Worm (Caenorhabditis elegans) whole organism, dauer: ENCODE data around the gene ctsa-2.

ENCODE experiments used
- unc-62 ChIP-seq: sonication (generic microtip); optimal IDR thresholded peaks from 2 replicates; lab custom pipeline; 2017; ENCODE audit warnings: missing biosample characterization, missing genetic modification reagents, missing genetic modification characterization

ctsa-2 gene

DNA sequence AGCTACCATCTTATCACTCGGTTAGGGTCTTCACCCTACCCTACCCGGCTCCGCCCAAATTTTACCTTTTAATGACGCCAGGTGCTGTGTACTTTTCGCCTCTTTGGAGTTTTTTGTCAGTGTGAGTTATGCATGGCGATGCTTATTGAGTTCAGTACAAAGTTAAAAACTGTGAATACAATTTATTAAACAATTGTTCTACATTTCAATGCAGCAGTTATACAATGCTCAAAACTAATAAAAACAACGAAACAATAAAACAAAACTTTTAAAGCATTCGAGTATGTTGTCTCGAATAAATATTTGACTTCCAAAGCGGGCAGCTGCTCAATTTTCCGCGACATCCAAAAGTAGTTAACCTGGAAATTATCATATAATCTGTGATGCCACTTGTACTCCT, at the start of gene ctsa-2:
TSS of gene ctsa-2 (minus strand) at position 101 of the 400 bp plus-strand sequence.
- TF ChIP-seq unc-62 (GFP tag; lab: Kevin White, UChicago) = no peak

DNA sequence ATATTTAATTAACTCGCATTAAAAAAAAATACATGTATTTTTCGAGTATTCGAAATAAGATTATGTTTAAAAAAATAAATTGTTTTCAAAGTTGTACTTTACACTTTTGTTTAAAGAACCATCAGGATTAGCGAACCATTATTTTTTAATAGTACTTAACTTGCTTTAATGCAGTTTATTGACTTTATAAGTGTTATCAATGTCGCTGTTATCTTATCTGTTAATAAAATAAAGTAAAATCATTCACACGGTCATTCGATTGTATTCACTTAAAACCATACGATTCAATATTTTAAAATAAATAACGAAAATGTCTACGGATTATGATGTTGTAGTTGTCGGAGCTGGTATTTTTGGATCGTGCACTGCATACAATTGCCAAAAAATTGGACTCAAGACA, 46.1 kb upstream of the ctsa-2 start, which contains the start of gene C15B12.1:
TSS of gene C15B12.1 (plus strand) at position 271 of the 400 bp plus-strand sequence.
- no peak for TF ChIP-seq unc-62 (GFP tag; lab: Kevin White, UChicago)

DNA sequence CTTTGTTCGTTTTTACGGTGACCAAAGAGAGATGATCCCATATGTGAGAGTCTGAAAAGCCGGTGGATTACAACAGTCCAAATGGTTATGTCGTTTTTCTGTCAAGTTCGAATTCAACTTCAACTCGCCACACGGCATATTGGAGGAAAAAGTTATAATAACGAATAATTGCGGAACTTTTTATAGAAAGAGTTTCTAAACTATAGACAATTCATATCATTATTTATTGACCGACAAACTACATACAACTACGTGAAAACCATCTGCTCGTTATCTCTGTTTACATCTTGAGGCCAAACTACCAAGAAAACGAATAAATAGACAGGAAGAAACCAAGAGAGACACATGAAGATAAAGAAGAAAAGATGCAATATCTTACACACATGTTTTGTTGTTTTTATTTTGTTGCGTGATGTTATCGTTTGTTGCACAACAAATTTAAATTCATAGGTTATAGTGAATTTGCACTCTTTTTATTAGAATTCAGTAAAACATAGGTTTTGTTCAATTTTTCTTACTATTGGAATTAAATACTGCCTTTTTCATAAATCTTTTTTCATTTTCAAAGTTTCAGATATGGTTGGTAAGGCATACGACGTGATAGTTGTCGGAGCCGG, 43.4 kb upstream of the ctsa-2 start, which contains the start of the genes C15B12.4 and C15B12.8:
TSS of gene C15B12.4 (minus strand) at position 51 of the 617 bp plus-strand sequence.
TSS of gene C15B12.8 (plus strand) at position 567 of the 617 bp plus-strand sequence.
- TF ChIP-seq unc-62 (GFP tag; lab: Kevin White, UChicago) = no peak

DNA sequence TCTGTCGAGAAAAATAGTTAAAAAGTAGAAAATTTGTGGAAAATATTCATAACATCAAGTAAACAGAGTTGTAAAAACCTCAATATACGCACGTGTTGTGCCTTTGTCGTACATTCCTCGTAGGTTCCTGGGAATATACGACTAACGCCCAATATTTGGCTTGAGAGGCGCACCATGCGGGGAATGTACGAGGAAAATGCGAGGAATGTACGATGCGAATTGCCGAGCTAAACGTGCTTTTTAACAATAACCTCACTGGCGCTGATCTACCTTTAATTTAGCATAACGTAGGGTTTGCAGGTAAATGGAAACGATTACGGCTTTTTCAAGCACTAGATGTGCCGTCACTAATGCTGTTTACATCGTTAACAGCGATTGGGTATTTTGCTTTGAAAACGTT, 38.1 kb upstream of the ctsa-2 start, which contains the start of gene C15B12.9:
TSS of gene C15B12.9 (plus strand) at position 301 of the 400 bp plus-strand sequence.
- TF ChIP-seq unc-62 (GFP tag; lab: Kevin White, UChicago) = no peak

DNA sequence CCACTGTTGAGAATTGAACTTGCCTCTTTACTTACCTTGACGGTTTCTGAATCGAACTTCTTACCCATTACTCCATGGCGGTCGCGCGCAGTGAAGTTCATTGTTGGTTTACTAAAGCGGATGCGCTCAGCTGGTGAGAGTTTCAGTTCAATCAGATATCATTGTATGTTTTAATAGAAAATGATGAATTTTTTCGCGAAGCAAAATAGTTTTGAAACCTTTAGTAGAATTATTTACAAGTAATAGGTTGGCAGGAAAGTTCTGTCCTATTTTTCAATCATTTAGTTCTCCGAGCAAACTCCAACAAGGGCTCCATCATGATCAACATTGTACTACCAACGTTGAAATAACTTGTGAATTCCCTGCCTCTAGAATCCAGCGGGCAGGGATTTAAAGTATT, 37.1 kb upstream of the ctsa-2 start, which contains the start of gene C15B12.3:
TSS of gene C15B12.3 (minus strand) at position 101 of the 400 bp plus-strand sequence.
- TF ChIP-seq unc-62 (GFP tag; lab: Kevin White, UChicago) = no peak

DNA sequence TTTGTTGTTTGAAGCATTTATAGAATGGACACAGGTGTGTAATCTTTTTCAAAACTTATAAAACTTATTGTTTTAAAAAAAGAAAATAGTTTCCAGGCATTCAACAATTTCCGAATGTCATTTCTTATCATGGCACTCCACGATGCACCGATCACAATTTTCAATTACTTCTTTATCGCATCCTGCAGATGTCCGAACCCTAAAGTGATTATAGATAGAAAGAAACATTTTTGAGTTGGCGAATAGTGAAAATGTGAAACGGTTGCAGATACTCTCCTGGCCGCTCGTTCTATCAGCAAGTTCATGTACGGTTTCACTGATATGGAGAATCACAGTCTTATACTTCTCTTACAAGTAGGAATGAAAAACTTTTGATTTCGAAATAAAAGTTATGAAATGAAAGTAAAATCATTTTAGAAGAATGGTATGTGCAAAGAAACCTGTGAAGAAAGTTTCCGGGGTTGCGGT, 32.6 kb upstream of the ctsa-2 start, which contains the start of gene C15B12.2:
TSS of gene C15B12.2 (plus strand) at position 418 of the 468 bp plus-strand sequence.
- no peak for TF ChIP-seq unc-62 (GFP tag; lab: Kevin White, UChicago)

DNA sequence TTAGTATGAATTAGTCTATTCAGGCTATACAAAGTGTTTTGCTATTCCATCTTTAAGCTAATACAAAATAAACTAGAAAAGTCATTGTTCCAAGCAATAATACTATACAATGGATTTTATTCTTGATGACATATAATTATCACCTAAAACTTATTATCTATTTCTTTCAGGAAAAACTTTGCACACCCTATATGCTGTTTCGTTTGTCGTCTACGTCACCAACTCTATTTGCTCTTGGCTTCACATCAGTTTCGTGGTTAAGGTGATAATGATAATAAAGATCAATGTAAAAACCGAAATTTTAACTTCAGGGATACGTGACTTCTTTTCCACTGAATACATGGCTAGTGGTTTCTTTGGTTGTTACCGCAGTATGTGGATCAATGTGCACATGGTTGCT, 32.1 kb upstream of the ctsa-2 start:
- no peak for TF ChIP-seq unc-62 (GFP tag; lab: Kevin White, UChicago)

DNA sequence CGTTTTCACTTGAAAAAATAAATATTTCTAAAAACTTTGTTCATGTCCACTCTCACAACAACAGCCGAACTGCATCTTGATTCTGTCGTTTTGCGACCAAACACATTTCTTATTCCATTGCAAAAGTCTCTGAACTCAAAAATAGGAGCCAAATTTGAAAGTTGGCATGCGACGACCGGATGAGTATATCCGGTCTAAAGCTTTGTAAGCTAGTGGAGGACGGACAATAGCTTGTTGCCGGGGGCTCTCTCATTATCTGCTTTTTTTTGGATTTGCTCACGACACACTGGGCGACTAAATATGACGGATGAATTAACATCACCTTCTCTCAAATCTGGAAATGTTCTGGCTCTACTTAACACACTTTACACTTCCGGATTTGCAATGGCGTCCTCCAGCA, 31.3 kb upstream of the ctsa-2 start, which contains the start of gene K04E7.1:
TSS of gene K04E7.1 (plus strand) at position 301 of the 400 bp plus-strand sequence.
- no peak for TF ChIP-seq unc-62 (GFP tag; lab: Kevin White, UChicago)

DNA sequence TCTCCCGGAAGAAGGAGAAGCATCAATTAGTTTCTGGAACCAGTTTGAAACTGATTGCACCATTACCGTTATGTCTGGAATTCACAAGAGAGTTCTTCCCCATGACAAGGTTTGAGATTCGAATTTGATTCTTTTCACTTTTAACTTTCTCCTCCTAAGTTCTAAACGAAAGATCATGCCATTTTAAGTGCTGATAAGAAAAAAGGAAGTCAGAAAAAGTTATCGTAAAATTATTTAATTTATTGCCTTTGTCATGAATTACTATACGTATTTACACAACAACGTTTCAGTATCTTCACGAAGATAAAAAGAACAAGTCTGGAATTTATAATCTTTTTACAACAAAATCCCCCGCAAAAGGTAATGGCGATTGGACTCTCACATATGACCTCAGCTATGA, 29.7 kb upstream of the ctsa-2 start:
- TF ChIP-seq unc-62 (GFP tag; lab: Kevin White, UChicago) = no peak

ce11 chrX:6458467-6458866, 28.1 kb upstream of the ctsa-2 start:
- TF ChIP-seq unc-62 (GFP tag; lab: Kevin White, UChicago) = no peak

- no peak for TF ChIP-seq unc-62 (GFP tag; lab: Kevin White, UChicago)
These were observed 27.6 kb upstream of the ctsa-2 start for ce11 chrX:6458001-6458400.

- TF ChIP-seq unc-62 (GFP tag; lab: Kevin White, UChicago) = no peak
These were observed 26.2 kb upstream of the ctsa-2 start, which contains the start of gene pept-1 for ce11 chrX:6456567-6456966. Gene pept-1, plus strand, starts transcription at chrX:6456872.

DNA sequence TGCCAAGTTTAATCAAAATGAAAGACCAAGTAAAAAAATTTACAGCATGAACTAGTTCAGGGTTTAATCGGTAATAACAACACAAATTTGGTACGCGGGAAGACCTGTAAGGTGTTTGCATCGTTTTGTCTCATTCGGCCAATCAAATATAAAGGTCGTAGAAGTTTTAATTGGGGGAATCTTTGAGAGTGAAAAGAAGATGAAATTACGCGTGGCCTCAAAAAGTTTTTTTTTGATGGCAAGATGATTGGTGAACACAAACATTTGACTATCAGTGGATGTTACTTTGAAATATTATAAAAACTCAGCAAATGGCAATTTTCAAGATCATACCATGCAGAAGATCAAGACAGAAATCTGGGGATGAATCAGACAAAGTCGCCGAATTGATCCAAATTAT, 24.7 kb upstream of the ctsa-2 start, which contains the start of gene nas-33:
TSS of gene nas-33 (minus strand) at position 101 of the 400 bp plus-strand sequence.
- TF ChIP-seq unc-62 (GFP tag; lab: Kevin White, UChicago) = no peak

DNA sequence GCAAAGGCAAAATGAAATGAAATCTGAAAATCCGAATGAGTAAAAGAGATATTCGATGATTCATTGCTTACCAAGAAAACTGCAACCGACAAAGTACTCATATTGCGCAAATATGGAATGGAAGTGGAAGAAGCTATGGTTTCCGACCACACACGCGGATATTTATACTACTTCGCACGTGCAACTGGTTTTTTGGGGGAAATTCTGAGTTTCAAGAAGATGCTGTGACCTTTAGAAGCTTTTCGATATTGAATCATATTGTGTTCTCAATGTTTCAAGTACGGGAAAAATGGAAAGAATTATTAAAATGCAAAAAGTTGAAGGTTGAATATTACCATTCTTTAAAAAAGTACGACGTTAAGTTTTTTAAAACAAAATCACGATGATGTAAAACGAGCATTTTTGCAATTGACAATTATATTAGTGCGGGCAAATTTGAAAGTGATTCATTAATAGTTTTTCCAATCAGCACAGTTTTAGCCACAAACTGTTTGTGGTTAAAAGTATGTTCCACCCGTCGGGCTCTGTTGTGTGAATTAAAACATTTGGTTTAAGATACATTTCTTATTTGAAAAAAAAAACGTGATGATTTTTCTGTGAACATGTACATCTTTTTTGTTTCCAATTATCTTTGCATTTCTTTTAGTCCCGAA, 20.6 kb upstream of the ctsa-2 start, which contains the start of the genes grl-6 and K10C2.6:
TSS of gene grl-6 (minus strand) at position 101 of the 653 bp plus-strand sequence.
TSS of gene K10C2.6 (plus strand) at position 603 of the 653 bp plus-strand sequence.
- TF ChIP-seq unc-62 (GFP tag; lab: Kevin White, UChicago) = no peak

ce11 chrX:6448866-6449400, 18.5 kb upstream of the ctsa-2 start, which contains the start of gene fah-1:
Gene fah-1, minus strand, starts transcription at chrX:6448916.
- TF ChIP-seq unc-62 (GFP tag; lab: Kevin White, UChicago) = no peak
